Fruit fly (Drosophila melanogaster): ENCODE measurements around the gene CG43707.

- TF ChIP-seq jim (GFP tag; optimal IDR thresholded peaks at IDR 0.05), result no peak
- TF ChIP-seq Mio (GFP tag; optimal IDR thresholded peaks at IDR 0.05), result no peak
- no peak for TF ChIP-seq OdsH (GFP tag; optimal IDR thresholded peaks at IDR 0.05)
- TF ChIP-seq foxo (GFP tag; optimal IDR thresholded peaks at IDR 0.05), result no peak
- TF ChIP-seq CG9705 (GFP tag; optimal IDR thresholded peaks at IDR 0.05), result no peak
- TF ChIP-seq Dif (GFP tag; optimal IDR thresholded peaks at IDR 0.05; ENCODE audit: partially characterized antibody), result no peak
Measured at dm6 chr2L:3729635-3730034, 27.4 kb upstream of the CG43707 start.
